Fruit fly (Drosophila melanogaster) ovary, adult (tissue): ENCODE measurements around the gene beat-IIIa.

Experiments
- CG17801 ChIP-seq: fragments of 200-800 bp; optimal IDR thresholded peaks from 2 replicates; lab custom pipeline; 2019; ENCODE audit warnings: missing biosample characterization, mild to moderate bottlenecking, missing genetic modification characterization, moderate library complexity; ENCODE audit not compliant: partially characterized antibody

The beat-IIIa gene

dm6 chr2L:17221462-17221861 is 90.6 kb downstream of the beat-IIIa start:
- no peak for TF ChIP-seq CG17801 (GFP tag; lab: Kevin White, UChicago)

- no peak for TF ChIP-seq CG17801 (GFP tag; lab: Kevin White, UChicago)
Measured at dm6 chr2L:17222176-17222575, 91.4 kb downstream of the beat-IIIa start.
